Worm (Caenorhabditis elegans) whole organism, young adult: ENCODE data around the gene C18H7.11.

Experiments
- F33H1.4 ChIP-seq: fragments of 200-800 bp; sonication (Bioruptor generic); IDR thresholded peaks from 2 replicates; pipeline ENCODE4 v1.3.6; 2022; ENCODE audit warnings: missing genetic modification reagents, missing genetic modification characterization, missing compliant biosample characterization
- F57C9.4 ChIP-seq: sonication (generic microtip); optimal IDR thresholded peaks from 2 replicates; lab custom pipeline; 2017; ENCODE audit warnings: mild to moderate bottlenecking, missing genetic modification characterization, missing compliant biosample characterization
- Y79H2A.3 ChIP-seq: fragments of 200-800 bp; sonication (Bioruptor generic); conservative IDR thresholded peaks from 2 replicates; pipeline ENCODE4 v1.3.6; 2022; ENCODE audit warnings: missing genetic modification reagents, missing genetic modification characterization, missing compliant biosample characterization
- ZK185.1 ChIP-seq: sonication (generic microtip); optimal IDR thresholded peaks from 2 replicates; lab custom pipeline; 2016; ENCODE audit warnings: mild to moderate bottlenecking, missing genetic modification characterization, missing compliant biosample characterization; ENCODE audit not compliant: poor library complexity, severe bottlenecking
- ama-1 ChIP-seq, 3 experiments: fragments of 150-350 bp in 1 of 3; sonication (generic microtip) in 2 of 3; optimal IDR thresholded peaks; 2 replicates each; lab custom pipeline; 2014 to 2018; ENCODE audit warnings: missing biosample characterization in 2 of 3, missing genetic modification characterization in 2 of 3, missing genetic modification reagents in 2 of 3
- dpff-1 ChIP-seq: sonication (generic microtip); optimal IDR thresholded peaks from 2 replicates; lab custom pipeline; 2017; ENCODE audit warnings: mild to moderate bottlenecking, missing genetic modification characterization, missing compliant biosample characterization
- dpl-1 ChIP-seq: fragments of 150-350 bp; optimal IDR thresholded peaks from 2 replicates; lab custom pipeline; 2014; ENCODE audit warnings: missing biosample characterization, missing genetic modification reagents, missing genetic modification characterization
- fkh-3 ChIP-seq: sonication (generic microtip); optimal IDR thresholded peaks from 2 replicates; lab custom pipeline; 2016; ENCODE audit warnings: mild to moderate bottlenecking, missing genetic modification characterization, missing compliant biosample characterization
- madf-6 ChIP-seq: fragments of 200-800 bp; sonication (Bioruptor generic); IDR thresholded peaks from 2 replicates; pipeline ENCODE4 v1.3.6; 2022; ENCODE audit warnings: missing genetic modification reagents, missing genetic modification characterization, missing compliant biosample characterization
- mcd-1 ChIP-seq: fragments of 200-800 bp; sonication (Bioruptor generic); IDR thresholded peaks from 2 replicates; pipeline ENCODE4 v1.3.6; 2022; ENCODE audit warnings: missing genetic modification reagents, missing genetic modification characterization, missing compliant biosample characterization
- mxl-1 ChIP-seq: sonication (generic microtip); optimal IDR thresholded peaks from 2 replicates; lab custom pipeline; 2016; ENCODE audit warnings: missing genetic modification characterization, missing compliant biosample characterization
- nhr-90 ChIP-seq: sonication (generic microtip); optimal IDR thresholded peaks from 2 replicates; lab custom pipeline; 2016; ENCODE audit warnings: missing genotype, mild to moderate bottlenecking, missing genetic modification characterization, missing compliant biosample characterization
- sea-2 ChIP-seq: fragments of 200-800 bp; sonication (Bioruptor generic); IDR thresholded peaks from 2 replicates; pipeline ENCODE4 v1.3.6; 2022; ENCODE audit warnings: missing genetic modification characterization, missing compliant biosample characterization

ce11 chrIV:548000-548399 lies 48.7 kb upstream of the C18H7.11 start, which contains the start of gene F56A11.4:
- TF ChIP-seq Y79H2A.3 (GFP tag; lab: Robert Waterston, UW) (no peak), sea-2 (no peak), dpl-1 (GFP tag; lab: Kevin White, UChicago) (no peak), fkh-3 (no peak), ama-1 (optimal IDR thresholded peaks at IDR 0.05; lab: Kevin White, UChicago) (no peak), ama-1 (GFP tag; optimal IDR thresholded peaks at IDR 0.05; lab: Kevin White, UChicago) (no peak), nhr-90 (no peak), F33H1.4 (no peak), ZK185.1 (tag; lab: Kevin White, UChicago) (no peak), mxl-1 (tag; lab: Kevin White, UChicago) (no peak), F57C9.4 (tag; lab: Kevin White, UChicago) (no peak), madf-6 (GFP tag; lab: Robert Waterston, UW) (no peak), dpff-1 (tag; lab: Kevin White, UChicago) (no peak), mcd-1 (no peak)
